Worm (Caenorhabditis elegans): ENCODE measurements around the gene Y75B8A.8.

ce11 chrIII:12218633-12219097 lies 58.1 kb downstream of the Y75B8A.8 start, which contains the start of the genes gex-4 and gphr-1:
- TF ChIP-seq R02D3.7 (tag; optimal IDR thresholded peaks at IDR 0.05) (no peak), nhr-237 (tag; optimal IDR thresholded peaks at IDR 0.05) (no peak), snpc-4 (tag; optimal IDR thresholded peaks at IDR 0.05) (peak; percentile 53)
